Worm (Caenorhabditis elegans) whole organism, midembryonic: ENCODE data around the gene C06A8.8.

ENCODE experiments used
- T22C8.4 ChIP-seq: fragments of 200-800 bp; sonication (Bioruptor generic); IDR thresholded peaks from 2 replicates; pipeline ENCODE4 v1.3.6; 2022; ENCODE audit warnings: missing genetic modification characterization, missing compliant biosample characterization
- cog-1 ChIP-seq: sonication (generic microtip); optimal IDR thresholded peaks from 2 replicates; lab custom pipeline; 2016; ENCODE audit warnings: missing genetic modification characterization, missing compliant biosample characterization
- flt-1 ChIP-seq: fragments of 200-800 bp; sonication (Bioruptor generic); IDR thresholded peaks from 2 replicates; pipeline ENCODE4 v1.3.6; 2022; ENCODE audit warnings: missing genetic modification characterization, missing compliant biosample characterization
- klf-2 ChIP-seq: fragments of 200-800 bp; sonication (Bioruptor generic); conservative IDR thresholded peaks from 2 replicates; pipeline ENCODE4 v1.3.6; 2022; ENCODE audit warnings: missing genetic modification reagents, missing genetic modification characterization, missing compliant biosample characterization
- med-1 ChIP-seq: sonication (generic microtip); optimal IDR thresholded peaks from 2 replicates; lab custom pipeline; 2017; ENCODE audit warnings: missing genetic modification characterization, mild to moderate bottlenecking, missing compliant biosample characterization, antibody characterized with exemption, missing genetic modification reagents; ENCODE audit not compliant: insufficient read depth
- ref-1 ChIP-seq: fragments of 200-800 bp; sonication (Bioruptor generic); conservative IDR thresholded peaks from 2 replicates; pipeline ENCODE4 v1.3.6; 2022; ENCODE audit warnings: missing genetic modification reagents, missing genetic modification characterization, missing compliant biosample characterization
- tab-1 ChIP-seq: fragments of 200-800 bp; sonication (Bioruptor generic); IDR thresholded peaks from 2 replicates; pipeline ENCODE4 v1.3.6; 2022; ENCODE audit warnings: missing genetic modification characterization, missing compliant biosample characterization
- ztf-23 ChIP-seq: fragments of 200-800 bp; sonication (Bioruptor generic); IDR thresholded peaks from 2 replicates; pipeline ENCODE4 v1.3.6; 2022; ENCODE audit warnings: missing genetic modification reagents, missing genetic modification characterization, missing compliant biosample characterization
- ztf-29 ChIP-seq: fragments of 200-800 bp; sonication (Bioruptor generic); IDR thresholded peaks from 2 replicates; pipeline ENCODE4 v1.3.6; 2022; ENCODE audit warnings: missing genetic modification reagents, missing genetic modification characterization, missing compliant biosample characterization

Gene C06A8.8

DNA sequence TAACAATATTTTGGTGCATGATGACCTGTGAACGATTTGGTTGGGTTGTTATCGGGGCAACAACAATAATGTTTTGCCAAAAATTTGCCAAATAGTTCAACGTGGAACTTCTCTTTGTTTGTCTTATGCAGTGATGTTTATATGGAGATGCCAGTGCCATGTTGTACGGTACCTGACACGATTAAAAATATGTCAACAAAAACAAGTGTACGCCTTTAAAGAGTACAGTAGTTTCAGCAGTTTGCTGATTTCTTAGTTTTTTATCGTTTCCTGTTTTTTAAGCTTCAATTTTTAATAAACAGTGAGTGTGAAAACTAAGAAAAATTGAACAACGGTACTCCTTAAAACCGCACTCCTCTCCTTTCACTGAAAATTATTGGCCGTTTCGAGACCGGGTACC lies 6.5 kb upstream of the C06A8.8 start:
- no peak for TF ChIP-seq med-1
- TF ChIP-seq ztf-23 (GFP tag; lab: Robert Waterston, UW): no peak
- no peak for TF ChIP-seq ref-1 (GFP tag; lab: Robert Waterston, UW)
- TF ChIP-seq tab-1 (GFP tag; lab: Robert Waterston, UW): no peak
- no peak for TF ChIP-seq ztf-29 (GFP tag; lab: Robert Waterston, UW)
- no peak for TF ChIP-seq cog-1 (tag; lab: Kevin White, UChicago)
- no peak for TF ChIP-seq flt-1
- TF ChIP-seq T22C8.4 (GFP tag; lab: Robert Waterston, UW): no peak
- no peak for TF ChIP-seq klf-2 (GFP tag; lab: Robert Waterston, UW)

ce11 chrII:7777320-7777978 lies 5.6 kb upstream of the C06A8.8 start, which contains the start of gene mthf-1:
Gene mthf-1, minus strand, starts transcription at chrII:7777823.
- no peak for TF ChIP-seq T22C8.4 (GFP tag; lab: Robert Waterston, UW)
- TF ChIP-seq tab-1 (GFP tag; lab: Robert Waterston, UW): no peak
- no peak for TF ChIP-seq cog-1 (tag; lab: Kevin White, UChicago)
- TF ChIP-seq ztf-29 (GFP tag; lab: Robert Waterston, UW): no peak
- no peak for TF ChIP-seq klf-2 (GFP tag; lab: Robert Waterston, UW)
- no peak for TF ChIP-seq ref-1 (GFP tag; lab: Robert Waterston, UW)
- TF ChIP-seq ztf-23 (GFP tag; lab: Robert Waterston, UW): no peak
- no peak for TF ChIP-seq flt-1
- no peak for TF ChIP-seq med-1

DNA sequence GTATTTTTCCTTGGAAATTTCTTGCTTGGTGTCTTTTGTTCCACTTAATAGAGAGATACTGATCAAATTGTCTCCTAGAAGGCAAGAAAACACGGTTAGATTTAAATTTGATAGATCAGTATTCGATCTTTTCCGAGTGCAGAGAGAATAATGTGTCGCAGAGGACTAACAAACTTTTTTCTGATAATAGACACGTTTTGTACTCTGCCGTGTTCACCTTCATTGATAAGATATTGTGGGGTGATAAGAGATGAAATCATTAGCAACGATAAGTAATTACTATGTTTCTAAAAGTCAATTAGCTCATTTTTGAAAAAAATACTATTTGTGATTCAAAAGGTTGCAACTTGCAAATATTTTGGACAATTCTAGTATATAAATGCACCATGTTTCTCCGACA lies 4.9 kb upstream of the C06A8.8 start:
- TF ChIP-seq ztf-23 (GFP tag; lab: Robert Waterston, UW) (no peak), med-1 (no peak), ztf-29 (GFP tag; lab: Robert Waterston, UW) (no peak), ref-1 (GFP tag; lab: Robert Waterston, UW) (no peak), flt-1 (no peak), T22C8.4 (GFP tag; lab: Robert Waterston, UW) (no peak), cog-1 (tag; lab: Kevin White, UChicago) (no peak), klf-2 (GFP tag; lab: Robert Waterston, UW) (no peak), tab-1 (GFP tag; lab: Robert Waterston, UW) (no peak)

DNA sequence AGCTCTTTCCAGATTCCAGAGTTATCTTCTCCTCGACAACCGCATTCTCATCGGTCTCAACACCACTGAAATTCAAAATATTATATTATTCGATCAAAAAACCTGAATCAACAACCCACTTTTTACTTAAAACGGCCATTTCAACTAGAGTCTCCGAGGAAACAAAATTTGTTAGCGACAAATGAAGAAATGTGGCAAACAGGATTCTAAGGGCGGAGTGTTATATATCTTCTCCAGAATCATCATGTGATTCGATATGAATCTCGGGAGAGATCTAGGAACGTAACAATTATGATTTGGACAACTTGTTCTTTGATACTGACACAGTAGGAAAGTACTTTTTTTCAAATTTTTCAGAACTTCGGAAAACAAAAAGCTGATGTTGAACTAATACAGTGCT lies 4.4 kb upstream of the C06A8.8 start:
- TF ChIP-seq ref-1 (GFP tag; lab: Robert Waterston, UW) (no peak), klf-2 (GFP tag; lab: Robert Waterston, UW) (no peak), ztf-23 (GFP tag; lab: Robert Waterston, UW) (no peak), flt-1 (no peak), med-1 (no peak), T22C8.4 (GFP tag; lab: Robert Waterston, UW) (no peak), tab-1 (GFP tag; lab: Robert Waterston, UW) (no peak), cog-1 (tag; lab: Kevin White, UChicago) (no peak), ztf-29 (GFP tag; lab: Robert Waterston, UW) (no peak)

- TF ChIP-seq ztf-23 (GFP tag; lab: Robert Waterston, UW): no peak
- no peak for TF ChIP-seq tab-1 (GFP tag; lab: Robert Waterston, UW)
- no peak for TF ChIP-seq ztf-29 (GFP tag; lab: Robert Waterston, UW)
- no peak for TF ChIP-seq ref-1 (GFP tag; lab: Robert Waterston, UW)
- no peak for TF ChIP-seq med-1
- TF ChIP-seq T22C8.4 (GFP tag; lab: Robert Waterston, UW): no peak
- TF ChIP-seq klf-2 (GFP tag; lab: Robert Waterston, UW): no peak
- no peak for TF ChIP-seq cog-1 (tag; lab: Kevin White, UChicago)
- TF ChIP-seq flt-1: no peak
Observed at ce11 chrII:7773427-7773993, 1.7 kb upstream of the C06A8.8 start.

ce11 chrII:7772411-7772810 lies 594 bp upstream of the C06A8.8 start, which contains the start of gene C06A8.6:
Gene C06A8.6, plus strand, starts transcription at chrII:7772499.
- TF ChIP-seq klf-2 (GFP tag; lab: Robert Waterston, UW) (no peak), flt-1 (no peak), ztf-23 (GFP tag; lab: Robert Waterston, UW) (no peak), T22C8.4 (GFP tag; lab: Robert Waterston, UW) (no peak), ref-1 (GFP tag; lab: Robert Waterston, UW) (no peak), med-1 (no peak), ztf-29 (GFP tag; lab: Robert Waterston, UW) (no peak), tab-1 (GFP tag; lab: Robert Waterston, UW) (no peak), cog-1 (tag; lab: Kevin White, UChicago) (no peak)

- TF ChIP-seq klf-2 (GFP tag; lab: Robert Waterston, UW) (no peak), flt-1 (no peak), T22C8.4 (GFP tag; lab: Robert Waterston, UW) (no peak), ztf-23 (GFP tag; lab: Robert Waterston, UW) (no peak), med-1 (no peak), ref-1 (GFP tag; lab: Robert Waterston, UW) (no peak), cog-1 (tag; lab: Kevin White, UChicago) (no peak), ztf-29 (GFP tag; lab: Robert Waterston, UW) (no peak), tab-1 (GFP tag; lab: Robert Waterston, UW) (no peak)
Observed at ce11 chrII:7770253-7770652, 1.6 kb downstream of the C06A8.8 start.

ce11 chrII:7769254-7769653 lies 2.6 kb downstream of the C06A8.8 start:
- TF ChIP-seq ztf-23 (GFP tag; lab: Robert Waterston, UW): no peak
- no peak for TF ChIP-seq tab-1 (GFP tag; lab: Robert Waterston, UW)
- TF ChIP-seq ref-1 (GFP tag; lab: Robert Waterston, UW): no peak
- no peak for TF ChIP-seq cog-1 (tag; lab: Kevin White, UChicago)
- no peak for TF ChIP-seq klf-2 (GFP tag; lab: Robert Waterston, UW)
- no peak for TF ChIP-seq med-1
- TF ChIP-seq flt-1: no peak
- no peak for TF ChIP-seq ztf-29 (GFP tag; lab: Robert Waterston, UW)
- no peak for TF ChIP-seq T22C8.4 (GFP tag; lab: Robert Waterston, UW)

ce11 chrII:7765456-7765855 lies 6.4 kb downstream of the C06A8.8 start, which contains the start of gene srh-39:
Gene srh-39, minus strand, starts transcription at chrII:7765556.
- TF ChIP-seq T22C8.4 (GFP tag; lab: Robert Waterston, UW): no peak
- TF ChIP-seq ref-1 (GFP tag; lab: Robert Waterston, UW): no peak
- TF ChIP-seq ztf-29 (GFP tag; lab: Robert Waterston, UW): no peak
- TF ChIP-seq flt-1: no peak
- no peak for TF ChIP-seq cog-1 (tag; lab: Kevin White, UChicago)
- no peak for TF ChIP-seq med-1
- TF ChIP-seq tab-1 (GFP tag; lab: Robert Waterston, UW): no peak
- TF ChIP-seq klf-2 (GFP tag; lab: Robert Waterston, UW): no peak
